Worm (Caenorhabditis elegans): ENCODE measurements around the gene C03B1.14.

ce11 chrX:6323129-6323528, 37.4 kb downstream of the C03B1.14 start, which contains the start of gene col-167:
- no peak for TF ChIP-seq W03F9.2 (tag; optimal IDR thresholded peaks at IDR 0.05)
- no peak for TF ChIP-seq him-1 (tag; optimal IDR thresholded peaks at IDR 0.05)

All from whole organism, L4/young adult.